Worm (Caenorhabditis elegans) whole organism, L1 larva: ENCODE data around the gene B0198.3.

Source experiments
- ceh-82 ChIP-seq, 3 experiments: fragments of 150-350 bp in 1 of 3; sonication (generic microtip) in 2 of 3; optimal IDR thresholded peaks; 2 replicates each; lab custom pipeline; 2014 to 2017; ENCODE audit warnings: missing biosample characterization in 3 of 3, missing genetic modification characterization in 3 of 3
- dpl-1 ChIP-seq, 3 experiments: fragments of 150-350 bp in 2 of 3; sonication (generic microtip) in 1 of 3; optimal IDR thresholded peaks; 2 replicates each; lab custom pipeline; 2014 to 2017; ENCODE audit warnings: missing biosample characterization in 3 of 3, missing genetic modification characterization in 3 of 3, missing genetic modification reagents in 3 of 3
- fos-1 ChIP-seq: fragments of 150-350 bp; optimal IDR thresholded peaks from 2 replicates; lab custom pipeline; 2014; ENCODE audit warnings: missing biosample characterization, missing genetic modification characterization
- jun-1 ChIP-seq: fragments of 150-350 bp; optimal IDR thresholded peaks from 2 replicates; lab custom pipeline; 2014; ENCODE audit warnings: missing biosample characterization, missing genetic modification reagents, missing genetic modification characterization
- mdl-1 ChIP-seq, 2 experiments: fragments of 150-350 bp; optimal IDR thresholded peaks; 2 replicates each; lab custom pipeline; 2014 to 2017; ENCODE audit warnings: missing biosample characterization in 2 of 2, missing genetic modification characterization in 2 of 2, inconsistent platforms in 1 of 2
- nhr-90 ChIP-seq: sonication (generic microtip); optimal IDR thresholded peaks from 2 replicates; lab custom pipeline; 2016; ENCODE audit warnings: mild to moderate bottlenecking, missing genetic modification characterization, missing compliant biosample characterization; ENCODE audit not compliant: poor library complexity
- sptf-1 ChIP-seq: fragments of 150-350 bp; optimal IDR thresholded peaks from 2 replicates; lab custom pipeline; 2014; ENCODE audit warnings: missing biosample characterization, missing genetic modification characterization
- unc-98 ChIP-seq: fragments of 200-800 bp; sonication (Bioruptor generic); IDR thresholded peaks from 2 replicates; pipeline ENCODE4 v1.3.6; 2022; ENCODE audit warnings: missing genetic modification characterization, missing compliant biosample characterization

ce11 chrX:12086297-12086696, 29.4 kb upstream of the B0198.3 start:
- no peak for TF ChIP-seq ceh-82 (tag; optimal IDR thresholded peaks at IDR 0.05; lab: Kevin White, UChicago)
- no peak for TF ChIP-seq mdl-1 (tag; optimal IDR thresholded peaks at IDR 0.05; lab: Kevin White, UChicago)
- TF ChIP-seq dpl-1 (GFP tag; optimal IDR thresholded peaks at IDR 0.05; lab: Kevin White, UChicago) = no peak
- no peak for TF ChIP-seq sptf-1
- TF ChIP-seq fos-1 (tag; lab: Kevin White, UChicago) = no peak
- no peak for TF ChIP-seq jun-1 (tag; lab: Kevin White, UChicago)
- no peak for TF ChIP-seq unc-98 (GFP tag; lab: Robert Waterston, UW)
- no peak for TF ChIP-seq nhr-90 (tag; lab: Kevin White, UChicago)
